Fruit fly (Drosophila melanogaster) S2 (cell line): ENCODE results near the gene Mcm6.

Source experiments
- CG8478 ChIP-seq: fragments of >200 bp; optimal IDR thresholded peaks from 2 replicates; lab custom pipeline; 2018
- CTCF ChIP-seq, 2 experiments: fragments of >200 bp; optimal IDR thresholded peaks; 2 replicates each; lab custom pipeline; 2018

DNA sequence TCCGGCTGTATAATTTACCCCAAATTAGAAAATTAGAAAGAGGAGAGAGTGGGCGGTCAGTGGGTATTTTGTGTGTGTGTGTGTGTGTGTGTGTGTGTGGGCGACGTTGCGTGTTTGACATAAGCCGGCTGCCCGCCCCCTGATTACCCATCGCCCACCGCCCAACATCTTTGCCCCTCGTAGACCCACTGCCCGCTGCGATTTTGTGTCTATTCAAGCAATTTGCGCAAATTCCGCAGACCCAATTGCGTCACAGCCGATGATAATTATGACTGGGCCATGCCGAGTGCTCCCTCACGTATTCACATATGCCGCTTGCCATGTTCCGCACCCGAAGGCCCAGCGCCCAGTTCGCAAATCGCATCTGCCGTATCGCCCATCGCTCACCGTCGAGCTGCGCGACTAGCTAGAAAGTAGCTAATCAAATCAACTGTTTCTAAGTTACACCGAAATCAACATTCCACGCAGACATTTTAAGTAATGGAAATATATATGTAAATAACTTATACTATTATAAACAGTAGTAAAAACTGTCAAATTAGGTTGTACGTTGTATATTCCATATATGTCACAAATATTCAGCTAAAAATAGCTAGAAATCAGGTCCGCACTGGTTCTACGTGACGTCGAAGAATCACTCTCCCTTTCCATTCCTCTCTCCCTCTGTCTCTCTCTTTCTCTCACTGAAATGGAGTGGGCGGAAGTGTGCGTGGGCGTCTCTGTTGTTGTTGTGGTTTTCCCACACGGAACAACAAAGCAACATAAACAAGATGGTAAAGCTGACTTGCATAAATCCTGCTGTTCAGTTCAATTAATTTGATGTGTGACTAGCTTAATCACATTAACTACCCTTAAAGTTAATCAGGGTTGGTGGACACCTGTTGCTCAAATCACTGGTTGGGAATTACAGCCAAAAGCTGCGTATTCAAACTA is 17.3 kb upstream of the Mcm6 start:
- TF ChIP-seq CTCF (optimal IDR thresholded peaks at IDR 0.05; lab: Kevin White, UChicago) (no peak), CG8478 (lab: Kevin White, UChicago) (no peak)
